Fruit fly (Drosophila melanogaster) whole organism: ENCODE results near the gene CG5080.
A peak's percentile ranks its signal among the peaks of the same experiment; 100 is the strongest.

Experiments used
- CG8478 ChIP-seq: fragments of >200 bp; optimal IDR thresholded peaks from 2 replicates; lab custom pipeline; 2018; ENCODE audit warnings: inconsistent platforms
- Dll ChIP-seq: fragments of >200 bp; optimal IDR thresholded peaks from 2 replicates; lab custom pipeline; 2017
- EcR ChIP-seq, 2 experiments: fragments of >200 bp; optimal IDR thresholded peaks; 2 replicates each; lab custom pipeline; 2017; ENCODE audit warnings: missing biosample characterization in 2 of 2, missing genetic modification characterization in 2 of 2, missing genetic modification reagents in 2 of 2
- pan ChIP-seq: fragments of >200 bp; optimal IDR thresholded peaks from 2 replicates; lab custom pipeline; 2017
- psq ChIP-seq: fragments of >200 bp; optimal IDR thresholded peaks from 2 replicates; lab custom pipeline; 2017
- usp ChIP-seq: fragments of >200 bp; optimal IDR thresholded peaks from 2 replicates; lab custom pipeline; 2017; ENCODE audit warnings: missing biosample characterization, missing genetic modification characterization, mixed read lengths

CG5080 gene

dm6 chr2L:1125437-1125836 is 38.2 kb downstream of the CG5080 start:
- TF ChIP-seq CG8478 (lab: Kevin White, UChicago) (no peak), psq (lab: Kevin White, UChicago) (no peak), EcR (GFP tag; optimal IDR thresholded peaks at IDR 0.05; lab: Kevin White, UChicago) (no peak)

dm6 chr2L:1124265-1124664 is 39.4 kb downstream of the CG5080 start:
- no peak for TF ChIP-seq pan (lab: Kevin White, UChicago)
- no peak for TF ChIP-seq usp (GFP tag; lab: Kevin White, UChicago)
- no peak for TF ChIP-seq CG8478 (lab: Kevin White, UChicago)
- no peak for TF ChIP-seq EcR (GFP tag; optimal IDR thresholded peaks at IDR 0.05; lab: Kevin White, UChicago)
- TF ChIP-seq Dll (lab: Kevin White, UChicago), result no peak
- TF ChIP-seq psq (lab: Kevin White, UChicago), result no peak

dm6 chr2L:1123078-1123818 is 40.4 kb downstream of the CG5080 start:
- TF ChIP-seq Dll (lab: Kevin White, UChicago) (no peak), usp (GFP tag; lab: Kevin White, UChicago) (no peak), psq (lab: Kevin White, UChicago) (no peak), pan (lab: Kevin White, UChicago) (no peak), EcR (GFP tag; optimal IDR thresholded peaks at IDR 0.05; lab: Kevin White, UChicago) (no peak), CG8478 (lab: Kevin White, UChicago) (no peak)

- TF ChIP-seq CG8478 (lab: Kevin White, UChicago), result no peak
- TF ChIP-seq EcR (GFP tag; optimal IDR thresholded peaks at IDR 0.05; lab: Kevin White, UChicago), result no peak
- no peak for TF ChIP-seq pan (lab: Kevin White, UChicago)
- TF ChIP-seq Dll (lab: Kevin White, UChicago), result no peak
- no peak for TF ChIP-seq psq (lab: Kevin White, UChicago)
- TF ChIP-seq usp (GFP tag; lab: Kevin White, UChicago), result no peak
These were observed 41.0 kb downstream of the CG5080 start for dm6 chr2L:1122711-1122960.

- TF ChIP-seq Dll (lab: Kevin White, UChicago), result no peak
- no peak for TF ChIP-seq CG8478 (lab: Kevin White, UChicago)
- no peak for TF ChIP-seq psq (lab: Kevin White, UChicago)
- no peak for TF ChIP-seq pan (lab: Kevin White, UChicago)
- TF ChIP-seq EcR (GFP tag; optimal IDR thresholded peaks at IDR 0.05; lab: Kevin White, UChicago), result no peak
- TF ChIP-seq usp (GFP tag; lab: Kevin White, UChicago), result no peak
These were observed 41.6 kb downstream of the CG5080 start for dm6 chr2L:1121942-1122710.

dm6 chr2L:1120206-1120902 is 43.3 kb downstream of the CG5080 start:
- TF ChIP-seq pan (lab: Kevin White, UChicago) (no peak), usp (GFP tag; lab: Kevin White, UChicago) (no peak), psq (lab: Kevin White, UChicago) (no peak), EcR (GFP tag; optimal IDR thresholded peaks at IDR 0.05; lab: Kevin White, UChicago) (no peak), Dll (lab: Kevin White, UChicago) (no peak), CG8478 (lab: Kevin White, UChicago) (no peak)

- TF ChIP-seq EcR (GFP tag; optimal IDR thresholded peaks at IDR 0.05; lab: Kevin White, UChicago), result peak in 1 of 2 experiments; percentile 23
- no peak for TF ChIP-seq psq (lab: Kevin White, UChicago)
- TF ChIP-seq Dll (lab: Kevin White, UChicago), result peak; percentile 93
- peak; percentile 96 for TF ChIP-seq pan (lab: Kevin White, UChicago)
- TF ChIP-seq CG8478 (lab: Kevin White, UChicago), result no peak
- TF ChIP-seq usp (GFP tag; lab: Kevin White, UChicago), result no peak
These were observed 44.5 kb downstream of the CG5080 start for dm6 chr2L:1118880-1119809.

dm6 chr2L:1118149-1118548 is 45.5 kb downstream of the CG5080 start:
- TF ChIP-seq usp (GFP tag; lab: Kevin White, UChicago) (no peak), EcR (GFP tag; optimal IDR thresholded peaks at IDR 0.05; lab: Kevin White, UChicago) (no peak), Dll (lab: Kevin White, UChicago) (no peak), pan (lab: Kevin White, UChicago) (no peak), psq (lab: Kevin White, UChicago) (no peak), CG8478 (lab: Kevin White, UChicago) (no peak)

dm6 chr2L:1116661-1117322 is 46.9 kb downstream of the CG5080 start:
- TF ChIP-seq pan (lab: Kevin White, UChicago), result no peak
- TF ChIP-seq usp (GFP tag; lab: Kevin White, UChicago), result no peak
- no peak for TF ChIP-seq EcR (GFP tag; optimal IDR thresholded peaks at IDR 0.05; lab: Kevin White, UChicago)
- no peak for TF ChIP-seq CG8478 (lab: Kevin White, UChicago)
- TF ChIP-seq Dll (lab: Kevin White, UChicago), result no peak
- no peak for TF ChIP-seq psq (lab: Kevin White, UChicago)
